Worm (Caenorhabditis elegans): Measurements from ENCODE around the gene lsy-13.

DNA sequence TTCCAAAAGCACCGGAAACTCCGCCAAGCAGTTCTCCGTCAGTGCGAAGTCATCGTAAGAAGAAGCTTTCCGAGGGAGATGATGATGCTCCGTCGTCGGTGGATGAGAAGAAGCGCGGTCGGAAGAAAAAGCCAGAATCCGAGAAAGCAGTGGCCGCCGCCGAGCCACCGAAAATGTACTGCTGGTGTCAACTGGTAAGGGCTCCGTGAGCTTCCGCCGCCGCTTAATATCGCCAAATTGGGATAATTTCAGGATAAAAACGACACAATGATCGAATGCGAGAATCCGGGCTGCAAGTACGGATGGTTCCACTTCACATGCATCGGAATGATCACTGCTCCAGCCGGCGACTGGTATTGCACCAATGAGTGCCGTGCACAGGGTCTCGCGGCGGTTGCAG is 1.2 kb downstream of the lsy-13 start:
- TF ChIP-seq him-1 (tag; optimal IDR thresholded peaks at IDR 0.05) (no peak), dao-5 (tag; optimal IDR thresholded peaks at IDR 0.05) (no peak)

Data from whole organism, L4/young adult.